Worm (Caenorhabditis elegans): ENCODE measurements around the gene dpf-1.

DNA sequence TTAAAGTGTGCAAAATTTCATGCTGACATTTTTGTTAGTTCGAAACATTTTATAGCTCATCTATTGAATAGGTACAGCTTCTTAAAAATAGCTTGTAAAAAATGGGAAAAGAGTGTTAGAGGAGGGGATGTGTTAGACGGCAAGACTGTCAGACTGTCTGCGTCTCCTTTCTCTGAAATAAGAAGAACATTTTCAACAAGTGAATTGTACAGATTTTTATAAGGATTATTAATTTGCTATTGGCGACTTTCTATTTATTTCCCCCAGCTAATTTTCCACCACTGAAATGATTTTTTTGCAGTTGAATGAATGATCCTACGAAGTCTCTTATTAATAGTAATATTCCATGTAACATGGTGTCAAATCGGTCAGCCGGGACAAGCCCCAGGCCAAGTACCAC is 27.3 kb downstream of the dpf-1 start, which contains the start of gene C06B8.7:
- TF ChIP-seq nhr-12 (tag; optimal IDR thresholded peaks at IDR 0.05) = no peak
- TF ChIP-seq unc-39 (tag; optimal IDR thresholded peaks at IDR 0.05) = no peak
- TF ChIP-seq pha-4 (tag; optimal IDR thresholded peaks at IDR 0.05) = no peak
- no peak for TF ChIP-seq sptf-1 (tag; optimal IDR thresholded peaks at IDR 0.05)
- TF ChIP-seq nhr-76 (tag; optimal IDR thresholded peaks at IDR 0.05) = no peak
